Worm (Caenorhabditis elegans) whole organism, L4/young adult: ENCODE results near the gene btb-2.

Source experiments
- W03F9.2 ChIP-seq: fragments of 150-350 bp; optimal IDR thresholded peaks from 2 replicates; lab custom pipeline; 2014; ENCODE audit warnings: missing biosample characterization, missing genetic modification characterization
- dao-5 ChIP-seq: sonication (generic microtip); optimal IDR thresholded peaks from 2 replicates; lab custom pipeline; 2016; ENCODE audit warnings: missing genotype, missing genetic modification characterization, moderate library complexity, missing compliant biosample characterization
- him-1 ChIP-seq: sonication (generic microtip); optimal IDR thresholded peaks from 2 replicates; lab custom pipeline; 2016; ENCODE audit warnings: missing genotype, missing genetic modification reagents, missing genetic modification characterization, missing compliant biosample characterization

The btb-2 gene

DNA sequence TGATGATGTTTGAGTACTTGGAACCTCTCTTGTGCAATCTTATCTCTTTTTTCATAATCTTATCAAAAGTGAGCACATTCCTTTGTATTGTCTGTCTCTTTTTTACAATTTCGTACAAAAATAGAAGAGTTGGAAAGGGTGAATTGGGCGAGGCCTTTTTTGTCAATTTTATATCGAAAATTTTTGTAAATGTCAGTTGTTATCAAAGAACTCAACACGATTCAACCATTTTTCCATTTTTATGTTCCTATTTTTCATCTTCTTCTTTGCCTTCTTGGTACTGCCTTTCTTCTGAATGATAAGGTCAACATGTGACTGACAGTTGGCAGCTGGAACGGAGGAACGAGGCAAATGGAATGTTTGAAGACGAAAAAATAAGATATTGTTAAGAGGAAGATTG is 12.0 kb downstream of the btb-2 start:
- TF ChIP-seq W03F9.2 (tag; lab: Kevin White, UChicago) (no peak), him-1 (tag; lab: Kevin White, UChicago) (no peak), dao-5 (tag; lab: Kevin White, UChicago) (no peak)

- no peak for TF ChIP-seq W03F9.2 (tag; lab: Kevin White, UChicago)
- no peak for TF ChIP-seq him-1 (tag; lab: Kevin White, UChicago)
- no peak for TF ChIP-seq dao-5 (tag; lab: Kevin White, UChicago)
Observed at ce11 chrII:6417999-6418398, 16.2 kb downstream of the btb-2 start.

- TF ChIP-seq W03F9.2 (tag; lab: Kevin White, UChicago) (no peak), him-1 (tag; lab: Kevin White, UChicago) (no peak), dao-5 (tag; lab: Kevin White, UChicago) (no peak)
Observed at ce11 chrII:6419163-6419562, 17.4 kb downstream of the btb-2 start.

ce11 chrII:6422812-6423211 is 21.1 kb downstream of the btb-2 start, which contains the start of gene K03H9.3:
Gene K03H9.3 (plus strand): TSS chrII:6423112.
- TF ChIP-seq him-1 (tag; lab: Kevin White, UChicago), result no peak
- no peak for TF ChIP-seq W03F9.2 (tag; lab: Kevin White, UChicago)
- no peak for TF ChIP-seq dao-5 (tag; lab: Kevin White, UChicago)

DNA sequence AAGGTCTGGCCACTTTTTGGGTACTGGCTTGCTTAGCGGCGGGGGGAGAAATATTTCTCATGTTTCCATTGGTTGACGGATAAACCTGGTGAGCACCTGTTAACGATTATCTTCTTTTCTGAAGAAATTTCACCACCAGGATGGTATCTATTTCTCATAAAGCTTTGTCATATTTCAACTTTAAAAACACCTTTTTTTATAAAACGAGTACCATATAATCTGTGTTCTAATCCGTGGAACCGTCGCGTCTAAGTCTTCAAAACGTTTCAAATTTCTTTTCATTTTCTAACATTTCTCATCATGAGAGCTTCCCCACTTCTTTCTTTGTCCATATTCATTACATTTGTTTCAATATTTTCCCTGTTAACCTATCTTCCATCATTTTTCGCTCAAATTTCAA is 24.2 kb downstream of the btb-2 start, which contains the start of gene col-75:
Gene col-75, plus strand, starts transcription at position 301 of the 400 bp plus-strand sequence.
- TF ChIP-seq dao-5 (tag; lab: Kevin White, UChicago) (no peak), him-1 (tag; lab: Kevin White, UChicago) (no peak), W03F9.2 (tag; lab: Kevin White, UChicago) (no peak)

DNA sequence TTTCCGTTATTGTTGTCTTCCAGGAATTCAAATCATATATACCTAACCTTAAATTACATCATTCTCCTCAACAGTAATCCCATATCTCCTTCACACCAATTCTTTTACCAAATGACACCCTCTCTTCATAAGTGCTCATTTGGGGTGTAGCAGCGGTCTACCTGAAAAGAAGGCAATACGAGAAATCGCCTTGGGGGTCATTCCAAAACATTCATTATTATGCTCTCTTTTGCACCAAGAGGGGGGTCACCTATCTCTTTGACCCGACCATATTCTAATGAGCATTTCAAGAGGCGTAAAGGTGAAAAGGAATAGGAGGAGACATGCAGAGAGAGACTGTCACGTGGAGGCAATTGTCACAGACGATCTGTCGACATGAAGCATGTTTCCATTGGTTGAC is 35.1 kb downstream of the btb-2 start:
- TF ChIP-seq him-1 (tag; lab: Kevin White, UChicago) (no peak), W03F9.2 (tag; lab: Kevin White, UChicago) (no peak), dao-5 (tag; lab: Kevin White, UChicago) (no peak)

DNA sequence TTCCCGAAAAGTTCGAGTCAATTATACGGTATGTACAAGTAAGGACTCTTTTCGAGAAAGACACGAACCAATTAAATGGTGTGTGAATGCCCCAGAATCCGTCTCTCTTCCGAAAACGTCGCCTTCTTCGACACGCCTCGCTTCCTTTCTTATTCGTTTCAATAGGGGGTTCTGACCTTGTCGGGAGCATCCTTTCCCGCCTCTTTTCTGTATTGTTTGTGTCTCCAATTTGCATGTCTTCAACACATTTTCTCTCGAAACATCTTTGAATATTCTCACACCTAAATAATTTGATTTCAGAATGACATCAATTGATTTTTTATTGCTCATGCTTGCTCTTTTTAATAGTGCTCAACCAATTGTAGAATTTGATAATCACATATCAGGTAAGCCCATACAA is 39.4 kb downstream of the btb-2 start, which contains the start of gene cutl-16:
Gene cutl-16, plus strand, starts transcription at position 301 of the 400 bp plus-strand sequence.
- no peak for TF ChIP-seq him-1 (tag; lab: Kevin White, UChicago)

DNA sequence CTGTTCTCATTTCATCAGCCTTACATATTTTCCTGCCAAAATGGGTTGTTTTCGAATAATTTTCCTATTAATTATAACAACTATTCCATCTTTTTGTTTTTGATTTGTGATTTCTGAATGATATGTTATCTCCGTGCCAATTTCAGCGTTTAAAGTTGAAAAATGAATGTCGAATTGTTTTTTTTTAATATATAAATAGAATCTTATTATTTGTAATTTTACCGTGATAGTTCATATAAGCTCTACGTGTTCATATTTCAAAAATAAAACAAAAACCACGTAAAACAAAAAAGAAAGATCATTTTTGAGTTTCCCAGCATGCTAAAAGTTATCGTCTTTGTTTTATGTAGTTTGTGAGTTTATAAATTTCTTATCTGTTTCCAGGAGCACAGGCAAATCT is 42.0 kb downstream of the btb-2 start, which contains the start of gene K06A1.2:
Gene K06A1.2, plus strand, starts transcription at position 301 of the 400 bp plus-strand sequence.
- TF ChIP-seq W03F9.2 (tag; lab: Kevin White, UChicago) (no peak), dao-5 (tag; lab: Kevin White, UChicago) (no peak), him-1 (tag; lab: Kevin White, UChicago) (no peak)

- TF ChIP-seq him-1 (tag; lab: Kevin White, UChicago), result no peak
- no peak for TF ChIP-seq dao-5 (tag; lab: Kevin White, UChicago)
- no peak for TF ChIP-seq W03F9.2 (tag; lab: Kevin White, UChicago)
Observed at ce11 chrII:6448189-6448588, 46.4 kb downstream of the btb-2 start.

DNA sequence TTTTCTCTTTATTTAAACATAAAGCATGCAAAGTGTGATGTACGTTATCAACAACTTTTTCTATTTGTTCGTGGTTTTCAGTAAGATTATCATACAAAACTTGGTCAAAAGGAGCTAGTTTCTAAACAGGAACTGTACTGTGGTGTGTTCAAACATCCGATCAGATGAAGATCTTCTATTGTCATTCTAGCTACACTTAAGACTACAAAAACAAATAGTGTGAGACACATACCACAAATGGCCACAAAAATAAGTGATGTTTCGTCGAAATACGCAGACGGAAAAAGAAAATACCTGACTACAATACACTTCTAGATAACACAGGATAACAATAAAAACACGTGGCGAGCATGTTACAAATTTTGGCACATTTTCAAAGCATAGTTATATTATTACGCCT is 46.9 kb downstream of the btb-2 start:
- TF ChIP-seq dao-5 (tag; lab: Kevin White, UChicago) (no peak), him-1 (tag; lab: Kevin White, UChicago) (no peak), W03F9.2 (tag; lab: Kevin White, UChicago) (no peak)

DNA sequence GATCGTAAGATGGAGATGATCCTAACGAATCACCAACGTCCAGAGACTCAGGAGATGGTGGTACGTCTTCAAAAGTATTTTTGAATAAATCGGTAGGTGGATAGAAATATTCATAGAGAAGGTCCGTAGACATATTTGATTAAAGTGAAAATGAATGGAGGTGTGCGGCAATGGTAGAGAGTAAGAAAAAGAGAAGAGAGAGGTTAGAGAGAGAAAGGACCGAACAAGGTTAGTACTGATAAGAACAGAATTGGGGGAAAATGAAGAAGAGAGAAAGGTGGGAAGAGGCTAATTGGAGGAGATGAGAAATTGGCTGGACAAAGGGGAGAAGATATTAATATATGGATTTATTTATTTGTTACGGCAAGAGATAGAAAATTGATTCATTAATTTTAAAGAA is 47.9 kb downstream of the btb-2 start, which contains the start of gene nhr-22:
Gene nhr-22, minus strand, starts transcription at position 137 of the 400 bp plus-strand sequence.
- no peak for TF ChIP-seq dao-5 (tag; lab: Kevin White, UChicago)
- no peak for TF ChIP-seq W03F9.2 (tag; lab: Kevin White, UChicago)
- TF ChIP-seq him-1 (tag; lab: Kevin White, UChicago), result no peak
